Worm (Caenorhabditis elegans): ENCODE data around the gene T25D1.1.

DNA sequence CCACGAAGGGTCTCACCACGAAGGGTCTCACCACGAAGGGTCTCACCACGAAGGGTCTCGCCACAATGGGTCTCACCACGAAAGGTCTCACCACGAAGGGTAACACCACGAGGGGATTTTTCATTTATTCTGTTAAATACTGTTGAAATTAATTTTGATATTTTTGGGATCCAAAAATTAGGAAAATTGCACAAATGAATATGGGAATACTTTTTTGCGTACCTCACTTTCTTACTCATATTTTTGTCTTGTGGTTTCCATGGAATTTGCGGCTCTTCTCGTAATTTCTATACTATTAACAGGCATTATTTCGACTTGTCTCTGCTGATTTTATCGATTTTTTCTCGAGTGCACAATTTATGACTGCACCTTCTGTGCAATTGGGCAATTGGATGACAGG, 14.3 kb upstream of the T25D1.1 start, which contains the start of gene T25D1.3:
- TF ChIP-seq lsy-2 (tag; optimal IDR thresholded peaks at IDR 0.05) (no peak), snpc-4 (tag; optimal IDR thresholded peaks at IDR 0.05) (no peak), pha-4 (tag; optimal IDR thresholded peaks at IDR 0.05) (no peak), elt-3 (tag; optimal IDR thresholded peaks at IDR 0.05) (no peak), nhr-237 (tag; optimal IDR thresholded peaks at IDR 0.05) (no peak), unc-62 (GFP tag; optimal IDR thresholded peaks at IDR 0.05) (no peak)
